Worm (Caenorhabditis elegans): ENCODE data around the gene ZK418.6.

The ZK418.6 gene

DNA sequence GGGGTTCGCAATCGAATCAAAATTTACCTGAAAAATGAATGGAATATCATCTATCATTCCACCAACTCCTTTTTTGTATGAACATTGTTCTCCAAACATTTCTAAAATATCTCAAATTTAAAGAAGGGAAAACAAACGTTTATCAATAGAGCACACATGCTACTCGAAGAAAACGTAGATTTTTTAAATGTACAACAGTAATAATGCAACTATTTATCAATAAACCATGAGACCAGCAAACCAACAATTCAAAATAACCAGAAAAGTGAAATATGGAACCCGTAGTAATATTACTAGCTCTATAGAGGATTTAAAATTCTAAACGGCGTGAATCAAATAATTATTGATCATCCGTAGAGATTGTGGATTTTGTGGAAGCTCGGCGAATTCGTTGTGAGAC, at the start of gene ZK418.6:
Gene ZK418.6 (minus strand): TSS at position 101 of the 400 bp plus-strand sequence.
- TF ChIP-seq pes-1 (GFP tag; IDR thresholded peaks at IDR 0.05) (no peak), B0310.2 (tag; optimal IDR thresholded peaks at IDR 0.05) (no peak), tbx-11 (GFP tag; IDR thresholded peaks at IDR 0.05) (no peak), ets-7 (tag; optimal IDR thresholded peaks at IDR 0.05) (no peak), scrt-1 (GFP tag; IDR thresholded peaks at IDR 0.05) (no peak), flt-1 (GFP tag; IDR thresholded peaks at IDR 0.05) (no peak), hmbx-1 (tag; optimal IDR thresholded peaks at IDR 0.05) (no peak), aly-1 (tag; optimal IDR thresholded peaks at IDR 0.05) (no peak), tra-4 (tag; optimal IDR thresholded peaks at IDR 0.05) (no peak), sea-1 (GFP tag; conservative IDR thresholded peaks at IDR 0.05) (no peak), ceh-36 (tag; optimal IDR thresholded peaks at IDR 0.05) (no peak), hmg-4 (GFP tag; optimal IDR thresholded peaks at IDR 0.05) (no peak), ceh-13 (GFP tag; optimal IDR thresholded peaks at IDR 0.05) (no peak), ama-1 (optimal IDR thresholded peaks at IDR 0.05) (no peak), hnd-1 (tag; optimal IDR thresholded peaks at IDR 0.05) (no peak), F13C5.2 (tag; optimal IDR thresholded peaks at IDR 0.05) (no peak)

DNA sequence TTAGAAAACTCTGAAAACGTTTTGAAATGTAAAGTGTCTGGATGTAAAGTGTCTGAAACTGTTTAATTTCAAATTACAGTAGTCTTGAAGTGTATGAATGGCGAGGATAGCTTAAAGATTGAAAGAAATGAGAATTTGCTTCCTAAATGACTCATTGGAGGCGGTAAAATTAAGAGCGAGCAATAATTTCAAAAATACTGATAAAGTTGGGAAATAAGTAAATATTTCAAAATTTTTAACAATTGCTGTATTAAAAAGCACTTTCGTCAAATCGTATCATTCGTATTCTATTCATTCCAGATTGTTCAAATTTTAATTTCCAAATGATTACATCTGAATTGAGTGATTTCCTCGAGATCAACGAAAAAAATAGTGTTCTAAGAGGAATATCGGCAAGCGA, 45.7 kb upstream of the ZK418.6 start, which contains the start of gene B0280.2:
Gene B0280.2 (plus strand): TSS at position 301 of the 400 bp plus-strand sequence.
- TF ChIP-seq ceh-13 (GFP tag; optimal IDR thresholded peaks at IDR 0.05) (no peak), ets-7 (tag; optimal IDR thresholded peaks at IDR 0.05) (no peak), tbx-11 (GFP tag; IDR thresholded peaks at IDR 0.05) (no peak)

DNA sequence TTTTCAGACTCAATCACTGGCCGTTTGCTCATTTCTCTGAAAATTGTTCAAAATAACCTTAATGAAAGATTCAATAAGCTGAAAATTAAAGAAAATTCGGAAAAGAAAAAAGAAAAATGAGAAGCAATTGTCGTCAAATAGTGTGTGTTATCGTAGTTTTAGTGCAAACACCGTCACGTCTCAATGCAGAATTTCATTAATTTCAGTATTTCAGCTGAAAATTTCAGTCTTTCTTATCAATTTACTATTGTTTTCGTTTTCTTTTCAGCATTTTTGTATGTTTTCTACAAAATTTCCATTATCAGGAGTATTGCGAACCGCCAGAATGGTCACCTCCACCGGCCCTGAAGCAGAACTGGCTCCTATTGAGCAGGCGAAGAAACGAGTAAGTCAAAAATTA, 44.2 kb upstream of the ZK418.6 start, which contains the start of the genes B0280.9 and rpia-1:
Gene B0280.9 (minus strand): TSS at position 36 of the 400 bp plus-strand sequence.
Gene rpia-1 (plus strand): TSS at position 269 of the 400 bp plus-strand sequence.
- TF ChIP-seq F13C5.2 (tag; optimal IDR thresholded peaks at IDR 0.05) (no peak), hmg-4 (GFP tag; optimal IDR thresholded peaks at IDR 0.05) (no peak), aly-1 (tag; optimal IDR thresholded peaks at IDR 0.05) (no peak), sea-1 (GFP tag; conservative IDR thresholded peaks at IDR 0.05) (no peak), scrt-1 (GFP tag; IDR thresholded peaks at IDR 0.05) (no peak), hnd-1 (tag; optimal IDR thresholded peaks at IDR 0.05) (no peak), ceh-36 (tag; optimal IDR thresholded peaks at IDR 0.05) (no peak), pes-1 (GFP tag; IDR thresholded peaks at IDR 0.05) (no peak), B0310.2 (tag; optimal IDR thresholded peaks at IDR 0.05) (no peak)

DNA sequence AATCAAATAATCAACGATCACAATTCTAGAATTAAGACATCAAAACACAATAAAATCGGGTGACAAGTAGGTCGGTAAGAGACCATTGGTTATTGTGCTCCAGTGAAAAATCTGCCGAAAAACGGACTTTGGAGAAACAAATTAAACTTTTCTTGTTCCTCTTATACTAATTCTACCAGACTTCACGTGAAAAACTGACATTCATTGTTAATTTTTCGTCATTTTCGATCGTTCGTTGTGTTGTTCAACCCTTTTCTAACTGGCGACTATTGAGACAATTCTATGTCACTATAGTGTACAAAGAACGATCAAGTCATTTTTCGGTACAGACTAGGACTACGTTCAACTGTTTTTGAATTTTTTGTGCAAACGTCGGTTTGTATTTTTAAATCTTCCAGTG, 41.8 kb upstream of the ZK418.6 start:
- TF ChIP-seq ceh-36 (tag; optimal IDR thresholded peaks at IDR 0.05) (no peak), tbx-11 (GFP tag; IDR thresholded peaks at IDR 0.05) (no peak), aly-1 (tag; optimal IDR thresholded peaks at IDR 0.05) (no peak), ets-7 (tag; optimal IDR thresholded peaks at IDR 0.05) (no peak), pes-1 (GFP tag; IDR thresholded peaks at IDR 0.05) (no peak), hmbx-1 (tag; optimal IDR thresholded peaks at IDR 0.05) (no peak), flt-1 (GFP tag; IDR thresholded peaks at IDR 0.05) (no peak), scrt-1 (GFP tag; IDR thresholded peaks at IDR 0.05) (no peak), ceh-13 (GFP tag; optimal IDR thresholded peaks at IDR 0.05) (no peak), tra-4 (tag; optimal IDR thresholded peaks at IDR 0.05) (no peak)

DNA sequence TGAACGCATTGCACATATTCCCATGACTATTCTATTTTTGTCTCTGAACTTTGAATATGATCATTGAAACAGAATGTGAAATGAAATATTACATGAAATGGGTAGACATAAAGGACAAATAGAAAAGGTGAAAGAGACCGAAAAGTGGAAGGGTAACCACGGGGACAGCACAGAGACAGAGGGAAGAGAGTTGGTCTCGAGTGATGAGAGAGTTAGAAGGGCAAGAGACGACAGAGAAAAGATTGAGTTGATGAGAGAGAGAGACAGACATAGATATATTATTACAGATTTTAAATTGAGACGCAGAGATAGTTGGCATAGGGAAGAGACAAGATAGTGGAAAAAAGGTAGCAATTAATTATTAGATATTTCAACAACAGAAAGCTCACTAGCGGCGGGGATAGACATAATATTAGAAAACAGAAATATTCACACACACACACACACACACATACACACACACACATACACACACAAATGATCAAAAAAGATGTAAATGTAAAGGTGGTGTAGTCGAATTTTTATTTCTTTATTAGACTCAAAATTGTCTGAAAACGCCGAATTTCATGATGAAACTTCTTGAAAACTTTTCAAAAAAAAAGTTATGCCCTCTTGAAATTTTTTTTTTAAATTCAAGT, 38.1 kb upstream of the ZK418.6 start:
- TF ChIP-seq hmg-4 (GFP tag; optimal IDR thresholded peaks at IDR 0.05) (no peak), tbx-11 (GFP tag; IDR thresholded peaks at IDR 0.05) (no peak), aly-1 (tag; optimal IDR thresholded peaks at IDR 0.05) (no peak), hmbx-1 (tag; optimal IDR thresholded peaks at IDR 0.05) (no peak), ceh-36 (tag; optimal IDR thresholded peaks at IDR 0.05) (no peak), hnd-1 (tag; optimal IDR thresholded peaks at IDR 0.05) (no peak), ets-7 (tag; optimal IDR thresholded peaks at IDR 0.05) (no peak), sea-1 (GFP tag; conservative IDR thresholded peaks at IDR 0.05) (no peak), F13C5.2 (tag; optimal IDR thresholded peaks at IDR 0.05) (no peak), flt-1 (GFP tag; IDR thresholded peaks at IDR 0.05) (no peak), ama-1 (optimal IDR thresholded peaks at IDR 0.05) (no peak), tbx-37 (GFP tag; conservative IDR thresholded peaks at IDR 0.05) (no peak)

DNA sequence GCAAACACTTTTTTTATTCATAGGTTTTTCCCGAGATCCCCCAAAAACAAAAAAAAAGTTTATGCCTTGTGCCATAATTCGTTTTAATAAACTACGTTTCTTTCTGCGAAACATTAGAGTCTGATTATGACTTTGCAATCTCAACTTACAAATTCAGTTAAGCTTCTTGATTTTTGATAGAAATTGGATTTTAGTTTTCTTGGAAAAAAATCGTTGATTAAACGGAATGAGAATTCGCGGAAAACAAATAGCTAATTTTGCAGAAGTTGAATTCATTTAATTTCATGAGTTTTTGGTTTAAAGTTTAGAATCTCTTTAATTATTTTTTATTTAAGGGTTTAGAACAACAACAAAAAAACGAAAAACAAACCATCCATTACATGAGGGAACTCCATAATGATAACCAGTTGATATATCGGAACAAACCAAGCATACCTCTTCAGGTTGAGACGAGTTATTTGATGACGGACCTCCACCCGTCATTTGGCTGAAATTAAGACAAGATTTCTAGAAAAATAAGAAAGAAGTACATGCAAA, 36.4 kb upstream of the ZK418.6 start, which contains the start of gene nhr-10:
Gene nhr-10 (minus strand): TSS at position 487 of the 537 bp plus-strand sequence.
- TF ChIP-seq hmbx-1 (tag; optimal IDR thresholded peaks at IDR 0.05) (no peak), ama-1 (optimal IDR thresholded peaks at IDR 0.05) (no peak), ceh-36 (tag; optimal IDR thresholded peaks at IDR 0.05) (no peak), tbx-37 (GFP tag; conservative IDR thresholded peaks at IDR 0.05) (no peak), ets-7 (tag; optimal IDR thresholded peaks at IDR 0.05) (no peak), ceh-13 (GFP tag; optimal IDR thresholded peaks at IDR 0.05) (no peak), hnd-1 (tag; optimal IDR thresholded peaks at IDR 0.05) (no peak), tra-4 (tag; optimal IDR thresholded peaks at IDR 0.05) (no peak), flt-1 (GFP tag; IDR thresholded peaks at IDR 0.05) (no peak), B0310.2 (tag; optimal IDR thresholded peaks at IDR 0.05) (no peak), tbx-11 (GFP tag; IDR thresholded peaks at IDR 0.05) (no peak), scrt-1 (GFP tag; IDR thresholded peaks at IDR 0.05) (no peak), pes-1 (GFP tag; IDR thresholded peaks at IDR 0.05) (no peak)

DNA sequence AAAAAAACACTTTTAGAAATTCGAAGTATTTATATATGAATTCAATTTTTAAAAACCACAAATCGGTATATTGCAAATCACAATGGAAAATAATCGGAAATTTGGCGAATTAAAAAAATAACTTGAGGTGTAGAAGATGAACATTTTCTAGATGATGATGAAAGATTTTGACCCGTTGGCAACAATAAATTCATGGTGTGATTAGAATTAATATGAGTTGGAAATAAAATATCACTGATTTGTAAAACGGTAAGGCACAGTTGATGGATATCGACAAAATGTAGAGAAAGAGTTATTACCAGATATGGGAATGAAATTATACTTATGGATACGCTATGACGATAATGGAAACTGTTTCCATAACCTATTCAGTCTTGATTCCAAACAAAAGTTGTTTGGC, 33.6 kb upstream of the ZK418.6 start:
- no peak for TF ChIP-seq tra-4 (tag; optimal IDR thresholded peaks at IDR 0.05)
- no peak for TF ChIP-seq ama-1 (optimal IDR thresholded peaks at IDR 0.05)
- TF ChIP-seq scrt-1 (GFP tag; IDR thresholded peaks at IDR 0.05): no peak

DNA sequence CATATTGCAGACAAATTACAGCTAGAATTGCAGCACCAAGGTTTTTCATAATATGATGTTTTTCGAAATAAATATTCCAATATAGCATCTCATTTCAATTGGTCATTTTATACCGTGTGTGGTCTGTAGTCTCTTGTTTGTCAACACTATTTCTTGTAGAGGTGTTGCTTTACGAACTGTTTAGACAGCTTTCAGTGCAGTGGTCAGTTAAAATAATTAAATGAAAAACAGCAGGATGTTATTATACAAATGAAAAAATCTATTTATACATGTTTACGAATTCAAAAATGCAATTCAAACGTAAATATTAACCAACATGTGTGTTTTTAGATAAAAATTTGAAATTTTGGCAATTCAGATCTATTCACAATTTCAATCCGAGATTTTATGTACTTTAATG, 33.2 kb upstream of the ZK418.6 start, which contains the start of gene B0280.7:
Gene B0280.7 (minus strand): TSS at position 101 of the 400 bp plus-strand sequence.
- TF ChIP-seq hmbx-1 (tag; optimal IDR thresholded peaks at IDR 0.05): no peak
- TF ChIP-seq flt-1 (GFP tag; IDR thresholded peaks at IDR 0.05): no peak
- TF ChIP-seq ceh-13 (GFP tag; optimal IDR thresholded peaks at IDR 0.05): no peak
- no peak for TF ChIP-seq tbx-11 (GFP tag; IDR thresholded peaks at IDR 0.05)
- TF ChIP-seq ets-7 (tag; optimal IDR thresholded peaks at IDR 0.05): no peak
- TF ChIP-seq aly-1 (tag; optimal IDR thresholded peaks at IDR 0.05): no peak
- TF ChIP-seq hnd-1 (tag; optimal IDR thresholded peaks at IDR 0.05): no peak
- no peak for TF ChIP-seq hmg-4 (GFP tag; optimal IDR thresholded peaks at IDR 0.05)
- no peak for TF ChIP-seq tbx-37 (GFP tag; conservative IDR thresholded peaks at IDR 0.05)
- TF ChIP-seq ama-1 (optimal IDR thresholded peaks at IDR 0.05): no peak
- TF ChIP-seq B0310.2 (tag; optimal IDR thresholded peaks at IDR 0.05): no peak
- TF ChIP-seq sea-1 (GFP tag; conservative IDR thresholded peaks at IDR 0.05): no peak
